Fruit fly (Drosophila melanogaster) whole organism, adult: ENCODE measurements around the gene Tis11.

Source experiments
- CG11617 ChIP-seq: fragments of 200-800 bp; sonication (Bioruptor generic); optimal IDR thresholded peaks from 2 replicates; lab custom pipeline; 2017; ENCODE audit warnings: mild to moderate bottlenecking, missing biosample characterization, missing genetic modification reagents, missing genetic modification characterization
- CG12768 ChIP-seq: fragments of 200-800 bp; sonication (Bioruptor generic); optimal IDR thresholded peaks from 2 replicates; lab custom pipeline; 2017; ENCODE audit warnings: missing biosample characterization, missing genetic modification characterization, mild to moderate bottlenecking, moderate library complexity, missing genetic modification reagents
- CG14711 ChIP-seq: fragments of 200-800 bp; sonication (Bioruptor generic); optimal IDR thresholded peaks from 2 replicates; lab custom pipeline; 2018; ENCODE audit warnings: missing biosample characterization, mild to moderate bottlenecking, missing genetic modification characterization, moderate library complexity
- CG1620 ChIP-seq: fragments of 200-800 bp; sonication (Bioruptor generic); optimal IDR thresholded peaks from 2 replicates; lab custom pipeline; 2016; ENCODE audit warnings: missing biosample characterization, missing genetic modification characterization
- CG33017 ChIP-seq: fragments of 200-800 bp; sonication (Bioruptor generic); optimal IDR thresholded peaks from 2 replicates; lab custom pipeline; 2018; ENCODE audit warnings: missing biosample characterization, mild to moderate bottlenecking, missing genetic modification characterization, moderate library complexity
- CG5204 ChIP-seq: fragments of 200-800 bp; sonication (Bioruptor generic); optimal IDR thresholded peaks from 2 replicates; lab custom pipeline; 2016; ENCODE audit warnings: missing biosample characterization, missing genetic modification characterization
- CG7045 ChIP-seq: fragments of 200-800 bp; sonication (Bioruptor generic); optimal IDR thresholded peaks from 2 replicates; lab custom pipeline; 2017; ENCODE audit warnings: missing biosample characterization, mild to moderate bottlenecking, missing genetic modification characterization
- CG7101 ChIP-seq: fragments of 200-800 bp; sonication (Bioruptor generic); optimal IDR thresholded peaks from 2 replicates; lab custom pipeline; 2018; ENCODE audit warnings: missing biosample characterization, mild to moderate bottlenecking, missing genetic modification characterization, moderate library complexity
- Clk ChIP-seq: fragments of 200-800 bp; sonication (Bioruptor generic); optimal IDR thresholded peaks from 2 replicates; lab custom pipeline; 2017; ENCODE audit warnings: missing biosample characterization, missing genetic modification characterization
- Crg-1 ChIP-seq: fragments of 200-800 bp; sonication (Bioruptor generic); optimal IDR thresholded peaks from 2 replicates; lab custom pipeline; 2016; ENCODE audit warnings: missing biosample characterization, missing genetic modification characterization
- Hr96 ChIP-seq: fragments of 200-800 bp; sonication (Bioruptor generic); optimal IDR thresholded peaks from 2 replicates; lab custom pipeline; 2016; ENCODE audit warnings: missing biosample characterization, missing genetic modification characterization
- Mnt ChIP-seq: fragments of 200-800 bp; sonication (Bioruptor generic); optimal IDR thresholded peaks from 2 replicates; lab custom pipeline; 2016; ENCODE audit warnings: missing biosample characterization, mild to moderate bottlenecking, missing genetic modification characterization
- bab1 ChIP-seq: fragments of 200-800 bp; sonication (Bioruptor generic); optimal IDR thresholded peaks from 3 replicates; lab custom pipeline; 2019; ENCODE audit warnings: missing biosample characterization, mild to moderate bottlenecking, missing genetic modification characterization, moderate library complexity
- cic ChIP-seq: fragments of 200-800 bp; sonication (Bioruptor generic); optimal IDR thresholded peaks from 2 replicates; lab custom pipeline; 2017; ENCODE audit warnings: missing biosample characterization, mild to moderate bottlenecking, missing genetic modification characterization, moderate library complexity
- cnc ChIP-seq, 2 experiments: fragments of >200 bp; optimal IDR thresholded peaks; 2 replicates each; lab custom pipeline; 2017
- kay ChIP-seq: fragments of 200-800 bp; sonication (Bioruptor generic); peaks from one replicate; lab custom pipeline; 2016; ENCODE audit warnings: missing biosample characterization, missing genetic modification characterization, borderline replicate concordance
- ovo ChIP-seq: fragments of 200-800 bp; sonication (Bioruptor generic); optimal IDR thresholded peaks from 2 replicates; lab custom pipeline; 2016; ENCODE audit warnings: missing biosample characterization, missing genetic modification characterization
- pad ChIP-seq: fragments of 200-800 bp; sonication (Bioruptor generic); optimal IDR thresholded peaks from 3 replicates; lab custom pipeline; 2017; ENCODE audit warnings: missing biosample characterization, missing genetic modification characterization, mild to moderate bottlenecking, moderate library complexity, missing genetic modification reagents
- tj ChIP-seq: fragments of 200-800 bp; sonication (Bioruptor generic); optimal IDR thresholded peaks from 3 replicates; lab custom pipeline; 2017; ENCODE audit warnings: missing biosample characterization, mild to moderate bottlenecking, missing genetic modification characterization, moderate library complexity
- toe ChIP-seq: fragments of 200-800 bp; sonication (Bioruptor generic); optimal IDR thresholded peaks from 2 replicates; lab custom pipeline; 2016; ENCODE audit warnings: missing biosample characterization, missing genetic modification characterization

The Tis11 gene

DNA sequence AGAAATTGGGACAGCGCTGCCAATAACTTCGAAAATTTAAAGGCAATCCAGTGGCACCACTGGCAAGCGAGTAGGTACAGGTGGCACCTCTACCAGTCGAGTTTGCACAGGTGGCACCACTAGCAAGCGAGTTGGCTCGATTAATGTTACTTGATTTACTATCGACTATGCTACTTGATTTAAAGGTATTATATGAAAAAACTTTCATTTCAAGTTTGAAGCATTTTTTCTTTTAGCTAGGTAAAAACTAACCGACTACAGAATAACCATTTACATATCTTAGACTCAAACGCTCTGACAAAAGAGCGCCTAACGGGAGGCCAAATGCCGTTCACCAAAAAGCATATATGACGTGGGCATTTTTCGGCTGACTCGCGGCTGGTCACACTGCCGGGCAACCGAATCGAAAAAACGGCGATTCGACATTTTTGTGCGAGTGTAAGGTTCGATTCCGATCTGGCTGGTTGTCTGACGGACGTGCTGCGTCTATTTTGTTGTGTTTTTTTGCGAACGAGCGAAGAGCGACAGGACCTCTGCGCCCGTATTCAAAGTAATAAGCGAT lies at the start of gene Tis11:
Gene Tis11, plus strand, starts transcription at position 417 of the 562 bp plus-strand sequence.
- TF ChIP-seq toe (GFP tag; lab: Kevin White, UChicago) (peak; percentile 10), ovo (GFP tag; lab: Kevin White, UChicago) (peak; percentile 83), cic (no peak), Mnt (GFP tag; lab: Kevin White, UChicago) (peak; percentile 61), CG7101 (tag; lab: Kevin White, UChicago) (peak; percentile 29), CG33017 (tag; lab: Kevin White, UChicago) (no peak), tj (GFP tag; lab: Kevin White, UChicago) (peak; percentile 95), CG12768 (no peak), Crg-1 (no peak), Clk (GFP tag; lab: Kevin White, UChicago) (no peak), bab1 (peak; percentile 50), CG11617 (GFP tag; lab: Kevin White, UChicago) (peak; percentile 16), CG1620 (peak; percentile 22)

DNA sequence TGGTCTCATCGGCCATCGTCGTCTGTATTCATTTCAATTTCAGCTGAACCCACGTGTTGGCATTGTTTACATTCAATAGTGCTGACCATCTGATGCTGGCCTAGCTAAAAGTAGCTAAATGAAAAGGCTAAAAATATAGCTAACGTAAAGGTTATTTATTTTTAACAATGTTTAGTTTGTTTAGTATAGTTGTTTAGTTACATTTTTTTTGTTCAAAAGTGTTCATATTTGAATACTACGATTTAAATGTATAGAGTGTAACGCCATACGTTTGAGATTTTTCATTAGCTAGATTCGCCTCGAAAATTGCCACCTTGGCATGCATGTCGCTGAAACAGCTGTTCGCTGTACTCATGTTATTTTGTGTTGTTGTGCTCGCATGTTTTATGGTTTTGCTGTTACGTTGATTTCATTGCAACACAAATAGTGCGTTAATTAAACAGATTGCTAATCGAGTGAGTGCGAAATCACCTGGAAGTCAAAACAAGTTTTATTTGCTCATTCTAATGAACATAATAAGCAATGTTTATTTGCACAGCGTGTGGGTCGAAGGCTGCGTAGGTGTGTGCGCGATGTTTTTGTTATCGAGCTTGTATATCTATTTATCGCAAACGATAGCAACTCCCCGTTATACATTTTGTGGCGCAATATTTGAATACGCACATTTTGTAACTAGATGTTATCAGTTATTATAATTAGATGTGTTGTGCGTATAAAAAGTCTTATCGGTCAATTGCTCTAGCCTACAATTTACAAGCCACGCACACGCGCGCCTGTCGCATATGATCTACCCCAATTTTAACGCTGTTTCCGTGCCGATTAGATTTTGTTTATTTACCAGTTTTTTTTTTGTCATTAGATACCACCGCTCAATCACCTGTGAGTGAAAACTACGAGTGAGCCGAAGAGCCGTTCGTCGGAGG lies 47.4 kb upstream of the Tis11 start, which contains the start of the genes CG1463 and Fpgs1:
Gene CG1463, minus strand, starts transcription at position 132 of the 923 bp plus-strand sequence.
Gene Fpgs1, plus strand, starts transcription at position 332 of the 923 bp plus-strand sequence.
- no peak for TF ChIP-seq cic
- TF ChIP-seq CG14711 (tag; lab: Kevin White, UChicago), result peak; percentile 59
- TF ChIP-seq CG1620, result peak; percentile 28
- TF ChIP-seq kay (GFP tag; lab: Kevin White, UChicago), result no peak
- peak; percentile 59 for TF ChIP-seq ovo (GFP tag; lab: Kevin White, UChicago)
- peak; percentile 70 for TF ChIP-seq tj (GFP tag; lab: Kevin White, UChicago)
- TF ChIP-seq CG7101 (tag; lab: Kevin White, UChicago), result peak; percentile 72
- TF ChIP-seq bab1, result peak; percentile 72
- TF ChIP-seq CG5204 (GFP tag; lab: Kevin White, UChicago), result no peak
- no peak for TF ChIP-seq CG7045 (GFP tag; lab: Kevin White, UChicago)
- no peak for TF ChIP-seq Clk (GFP tag; lab: Kevin White, UChicago)
- no peak for TF ChIP-seq CG33017 (tag; lab: Kevin White, UChicago)
- no peak for TF ChIP-seq CG12768
- TF ChIP-seq Mnt (GFP tag; lab: Kevin White, UChicago), result peak; percentile 98
- TF ChIP-seq cnc (optimal IDR thresholded peaks at IDR 0.05; lab: Kevin White, UChicago), result no peak
- peak; percentile 88 for TF ChIP-seq CG11617 (GFP tag; lab: Kevin White, UChicago)
- no peak for TF ChIP-seq toe (GFP tag; lab: Kevin White, UChicago)
- no peak for TF ChIP-seq Hr96 (GFP tag; lab: Kevin White, UChicago)
- TF ChIP-seq Crg-1, result peak; percentile 6
- peak; percentile 47 for TF ChIP-seq pad (GFP tag; lab: Kevin White, UChicago)

DNA sequence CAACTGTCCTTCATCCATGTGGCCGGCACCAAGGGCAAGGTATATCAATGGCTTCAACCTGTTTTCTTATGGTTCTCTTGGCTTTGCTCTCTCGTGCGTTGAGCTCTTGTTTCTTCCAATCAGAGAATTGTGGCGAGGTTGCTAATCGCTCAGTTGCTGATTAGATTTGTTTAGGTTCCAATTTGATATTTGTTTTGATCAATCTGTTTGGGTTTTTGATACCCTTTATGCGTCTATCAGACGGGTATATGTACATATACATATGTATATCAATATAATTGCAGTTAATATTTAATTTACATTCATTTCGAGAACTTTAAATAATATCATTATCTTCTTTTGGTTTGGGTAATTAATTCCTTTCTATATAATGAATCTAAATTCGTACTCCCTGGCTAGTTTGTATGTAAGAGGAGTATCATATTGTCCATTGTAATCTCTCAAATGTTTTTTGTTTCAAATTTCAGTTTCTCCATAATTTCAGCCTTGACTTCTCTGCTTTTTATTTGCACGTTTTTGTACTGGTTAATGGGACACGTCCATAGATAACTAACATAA lies 45.9 kb upstream of the Tis11 start:
- TF ChIP-seq Clk (GFP tag; lab: Kevin White, UChicago) (no peak), tj (GFP tag; lab: Kevin White, UChicago) (no peak), ovo (GFP tag; lab: Kevin White, UChicago) (no peak), kay (GFP tag; lab: Kevin White, UChicago) (no peak), cnc (optimal IDR thresholded peaks at IDR 0.05; lab: Kevin White, UChicago) (no peak), toe (GFP tag; lab: Kevin White, UChicago) (no peak), Crg-1 (no peak), CG12768 (no peak), bab1 (no peak), pad (GFP tag; lab: Kevin White, UChicago) (no peak), CG5204 (GFP tag; lab: Kevin White, UChicago) (no peak), CG7045 (GFP tag; lab: Kevin White, UChicago) (no peak)

DNA sequence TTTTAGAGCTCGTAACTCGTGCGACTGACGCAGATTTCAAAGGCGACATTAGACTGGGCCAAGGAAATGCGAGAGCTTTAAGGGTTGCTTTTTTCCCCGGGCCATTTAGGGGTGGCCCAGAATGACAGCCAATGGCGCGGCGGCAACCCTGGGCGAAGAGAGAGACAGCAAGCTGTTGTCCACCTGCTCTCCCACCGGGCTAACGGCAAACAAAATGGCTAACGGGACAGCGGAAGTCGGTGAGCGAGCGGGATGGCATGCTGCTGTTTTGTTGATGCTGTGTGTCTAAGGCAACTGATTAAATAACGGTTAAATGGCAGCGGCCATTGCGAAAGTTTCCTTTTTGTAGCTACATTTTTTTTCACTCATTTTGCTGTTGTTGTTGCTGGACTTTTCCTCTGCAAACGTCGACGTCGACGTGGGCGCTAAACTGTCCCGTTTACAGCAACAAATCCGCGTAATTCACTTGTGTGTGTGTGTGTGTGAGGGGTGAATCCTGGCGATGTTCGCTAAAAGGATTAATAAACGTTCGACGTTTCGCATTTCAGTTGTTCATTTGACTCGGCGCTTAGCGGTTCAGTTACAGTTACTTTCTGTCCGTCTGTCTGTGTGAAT lies 43.4 kb upstream of the Tis11 start, which contains the start of gene CG11085:
Gene CG11085, plus strand, starts transcription at position 565 of the 615 bp plus-strand sequence.
- TF ChIP-seq cic (no peak), pad (GFP tag; lab: Kevin White, UChicago) (no peak), CG11617 (GFP tag; lab: Kevin White, UChicago) (no peak), CG7101 (tag; lab: Kevin White, UChicago) (no peak), cnc (optimal IDR thresholded peaks at IDR 0.05; lab: Kevin White, UChicago) (no peak), CG5204 (GFP tag; lab: Kevin White, UChicago) (no peak), CG33017 (tag; lab: Kevin White, UChicago) (no peak), CG14711 (tag; lab: Kevin White, UChicago) (no peak), kay (GFP tag; lab: Kevin White, UChicago) (no peak), CG7045 (GFP tag; lab: Kevin White, UChicago) (no peak), Clk (GFP tag; lab: Kevin White, UChicago) (no peak), CG12768 (no peak), Hr96 (GFP tag; lab: Kevin White, UChicago) (no peak), bab1 (no peak), CG1620 (no peak), tj (GFP tag; lab: Kevin White, UChicago) (no peak), toe (GFP tag; lab: Kevin White, UChicago) (no peak), Crg-1 (no peak), ovo (GFP tag; lab: Kevin White, UChicago) (no peak), Mnt (GFP tag; lab: Kevin White, UChicago) (no peak)
